Worm (Caenorhabditis elegans) whole organism, young adult: ENCODE results near the gene epg-3.

Source experiments
- B0019.2 ChIP-seq: fragments of 200-800 bp; sonication (Bioruptor generic); conservative IDR thresholded peaks from 2 replicates; pipeline ENCODE4 v1.3.6; 2022; ENCODE audit warnings: missing genetic modification reagents, missing genetic modification characterization, missing compliant biosample characterization
- F33H1.4 ChIP-seq: fragments of 200-800 bp; sonication (Bioruptor generic); IDR thresholded peaks from 2 replicates; pipeline ENCODE4 v1.3.6; 2022; ENCODE audit warnings: missing genetic modification reagents, missing genetic modification characterization, missing compliant biosample characterization
- Y79H2A.3 ChIP-seq: fragments of 200-800 bp; sonication (Bioruptor generic); conservative IDR thresholded peaks from 2 replicates; pipeline ENCODE4 v1.3.6; 2022; ENCODE audit warnings: missing genetic modification reagents, missing genetic modification characterization, missing compliant biosample characterization
- akir-1 ChIP-seq: fragments of 200-800 bp; sonication (Bioruptor generic); optimal IDR thresholded peaks from 2 replicates; lab custom pipeline; 2018; ENCODE audit warnings: mild to moderate bottlenecking, missing genetic modification characterization, moderate library complexity, missing compliant biosample characterization
- aptf-2 ChIP-seq: fragments of 200-800 bp; sonication (Bioruptor generic); conservative IDR thresholded peaks from 2 replicates; pipeline ENCODE4 v1.3.6; 2022; ENCODE audit warnings: missing genetic modification reagents, missing genetic modification characterization, missing compliant biosample characterization
- die-1 ChIP-seq: sonication (generic microtip); optimal IDR thresholded peaks from 2 replicates; lab custom pipeline; 2016; ENCODE audit warnings: missing genotype, mild to moderate bottlenecking, missing genetic modification characterization, missing compliant biosample characterization
- dpl-1 ChIP-seq: fragments of 150-350 bp; optimal IDR thresholded peaks from 2 replicates; lab custom pipeline; 2014; ENCODE audit warnings: missing biosample characterization, missing genetic modification reagents, missing genetic modification characterization
- ets-4 ChIP-seq: fragments of 200-800 bp; sonication (Bioruptor generic); optimal IDR thresholded peaks from 2 replicates; lab custom pipeline; 2018; ENCODE audit warnings: mild to moderate bottlenecking, missing genetic modification characterization, missing compliant biosample characterization
- let-526 ChIP-seq: fragments of 200-800 bp; sonication (Bioruptor generic); IDR thresholded peaks from 2 replicates; pipeline ENCODE4 v1.3.6; 2022; ENCODE audit warnings: missing genetic modification reagents, missing genetic modification characterization, missing compliant biosample characterization
- lin-35 ChIP-seq, 3 experiments: fragments of 150-350 bp in 2 of 3; sonication (generic microtip) in 1 of 3; optimal IDR thresholded peaks; 2 replicates each; lab custom pipeline; 2014 to 2018; ENCODE audit warnings: missing biosample characterization in 3 of 3, missing genetic modification characterization in 3 of 3, missing genetic modification reagents in 3 of 3
- nfya-2 ChIP-seq: fragments of 200-800 bp; sonication (Bioruptor generic); IDR thresholded peaks from 2 replicates; pipeline ENCODE4 v1.3.6; 2022; ENCODE audit warnings: missing genetic modification reagents, missing genetic modification characterization, missing compliant biosample characterization
- sptf-2 ChIP-seq: fragments of 200-800 bp; sonication (Bioruptor generic); optimal IDR thresholded peaks from 2 replicates; lab custom pipeline; 2018; ENCODE audit warnings: mild to moderate bottlenecking, missing genetic modification characterization, missing compliant biosample characterization
- zim-3 ChIP-seq: sonication (generic microtip); optimal IDR thresholded peaks from 2 replicates; lab custom pipeline; 2017; ENCODE audit warnings: mild to moderate bottlenecking, missing genetic modification characterization, moderate library complexity, missing compliant biosample characterization

ce11 chrIII:12952615-12953014, 18.1 kb downstream of the epg-3 start:
- TF ChIP-seq zim-3 (tag; lab: Kevin White, UChicago) = no peak
- no peak for TF ChIP-seq lin-35 (GFP tag; optimal IDR thresholded peaks at IDR 0.05; lab: Kevin White, UChicago)
- no peak for TF ChIP-seq die-1 (tag; lab: Kevin White, UChicago)
- no peak for TF ChIP-seq let-526 (GFP tag; lab: Robert Waterston, UW)
- no peak for TF ChIP-seq Y79H2A.3 (GFP tag; lab: Robert Waterston, UW)
- no peak for TF ChIP-seq akir-1
- TF ChIP-seq aptf-2 (GFP tag; lab: Robert Waterston, UW) = no peak
- no peak for TF ChIP-seq B0019.2 (GFP tag; lab: Robert Waterston, UW)
- TF ChIP-seq nfya-2 (GFP tag; lab: Robert Waterston, UW) = no peak
- no peak for TF ChIP-seq sptf-2 (GFP tag; lab: Kevin White, UChicago)
- no peak for TF ChIP-seq dpl-1 (GFP tag; lab: Kevin White, UChicago)
- TF ChIP-seq F33H1.4 (GFP tag; lab: Robert Waterston, UW) = no peak
- TF ChIP-seq ets-4 = no peak
